Fruit fly (Drosophila melanogaster) whole organism, prepupa: Measurements from ENCODE around the gene CG43707.
A peak's percentile ranks its signal among the peaks of the same experiment; 100 is the strongest.

Source experiments
- Blimp-1 ChIP-seq: fragments of 200-800 bp; sonication (Bioruptor generic); optimal IDR thresholded peaks from 3 replicates; lab custom pipeline; 2017; ENCODE audit warnings: missing biosample characterization, missing genetic modification characterization, mild to moderate bottlenecking, moderate library complexity, missing genetic modification reagents
- CG10631 ChIP-seq: fragments of 200-800 bp; sonication (Bioruptor generic); optimal IDR thresholded peaks from 2 replicates; lab custom pipeline; 2016; ENCODE audit warnings: missing biosample characterization, missing genetic modification characterization
- CG10669 ChIP-seq: fragments of 200-800 bp; sonication (Bioruptor generic); optimal IDR thresholded peaks from 3 replicates; lab custom pipeline; 2018; ENCODE audit warnings: missing biosample characterization, mild to moderate bottlenecking, missing genetic modification characterization, moderate library complexity
- CG11902 ChIP-seq: fragments of 200-800 bp; sonication (Bioruptor generic); optimal IDR thresholded peaks from 3 replicates; lab custom pipeline; 2016; ENCODE audit warnings: missing biosample characterization, missing genetic modification characterization
- CG15336 ChIP-seq: fragments of 200-800 bp; sonication (Bioruptor generic); IDR thresholded peaks from 2 replicates; pipeline ENCODE4 v1.3.6; 2022; ENCODE audit warnings: missing biosample characterization, missing genetic modification characterization
- CG1621 ChIP-seq: fragments of 200-800 bp; sonication (Bioruptor generic); optimal IDR thresholded peaks from 3 replicates; lab custom pipeline; 2018; ENCODE audit warnings: missing biosample characterization, mild to moderate bottlenecking, missing genetic modification characterization
- CG3032 ChIP-seq: fragments of 200-800 bp; optimal IDR thresholded peaks from 2 replicates; lab custom pipeline; 2019; ENCODE audit warnings: missing biosample characterization, mild to moderate bottlenecking, missing genetic modification characterization, moderate library complexity
- CG32006 ChIP-seq: fragments of 200-800 bp; sonication (Bioruptor generic); optimal IDR thresholded peaks from 3 replicates; lab custom pipeline; 2017; ENCODE audit warnings: missing biosample characterization, mild to moderate bottlenecking, missing genetic modification characterization
- CG34406 ChIP-seq: fragments of 200-800 bp; sonication (Bioruptor generic); optimal IDR thresholded peaks from 3 replicates; lab custom pipeline; 2016; ENCODE audit warnings: missing biosample characterization, missing genetic modification characterization
- CG3919 ChIP-seq: fragments of 200-800 bp; sonication (Bioruptor generic); optimal IDR thresholded peaks from 3 replicates; lab custom pipeline; 2016; ENCODE audit warnings: missing biosample characterization, missing genetic modification characterization
- CG4318 ChIP-seq: fragments of 200-800 bp; sonication (Bioruptor generic); optimal IDR thresholded peaks from 3 replicates; lab custom pipeline; 2017; ENCODE audit warnings: missing biosample characterization, mild to moderate bottlenecking, missing genetic modification characterization
- CG6163 ChIP-seq: fragments of 200-800 bp; sonication (Bioruptor generic); IDR thresholded peaks from 3 replicates; pipeline ENCODE4 v1.3.6; 2022; ENCODE audit warnings: missing biosample characterization, missing genetic modification characterization
- CG6276 ChIP-seq: fragments of 200-800 bp; sonication (Bioruptor generic); optimal IDR thresholded peaks from 2 replicates; lab custom pipeline; 2017; ENCODE audit warnings: missing biosample characterization, mild to moderate bottlenecking, missing genetic modification characterization
- CG6792 ChIP-seq: fragments of 200-800 bp; sonication (Bioruptor generic); optimal IDR thresholded peaks from 3 replicates; lab custom pipeline; 2016; ENCODE audit warnings: missing biosample characterization, missing genetic modification characterization
- CG6808 ChIP-seq: fragments of 200-800 bp; sonication (Bioruptor generic); optimal IDR thresholded peaks from 3 replicates; lab custom pipeline; 2017; ENCODE audit warnings: missing biosample characterization, missing genetic modification characterization, mild to moderate bottlenecking, moderate library complexity, missing genetic modification reagents
- CG6854 ChIP-seq: fragments of 200-800 bp; sonication (Bioruptor generic); optimal IDR thresholded peaks from 2 replicates; lab custom pipeline; 2017; ENCODE audit warnings: missing biosample characterization, mild to moderate bottlenecking, missing genetic modification characterization
- CG7368 ChIP-seq: fragments of 200-800 bp; sonication (Bioruptor generic); optimal IDR thresholded peaks from 3 replicates; lab custom pipeline; 2016; ENCODE audit warnings: missing biosample characterization, missing genetic modification characterization
- CG8119 ChIP-seq: fragments of 200-800 bp; sonication (Bioruptor generic); IDR thresholded peaks from 3 replicates; pipeline ENCODE4 v1.3.6; 2022; ENCODE audit warnings: missing biosample characterization, missing genetic modification characterization
- CG8319 ChIP-seq: fragments of 200-800 bp; sonication (Bioruptor generic); optimal IDR thresholded peaks from 3 replicates; lab custom pipeline; 2016; ENCODE audit warnings: missing biosample characterization, missing genetic modification characterization
- CG8632 ChIP-seq: fragments of 200-800 bp; sonication (Bioruptor generic); optimal IDR thresholded peaks from 3 replicates; lab custom pipeline; 2016; ENCODE audit warnings: missing biosample characterization, missing genetic modification characterization
- CG9139 ChIP-seq: fragments of 200-800 bp; sonication (Bioruptor generic); optimal IDR thresholded peaks from 3 replicates; lab custom pipeline; 2017; ENCODE audit warnings: missing biosample characterization, mild to moderate bottlenecking, missing genetic modification characterization
- Eip78C ChIP-seq: fragments of 200-800 bp; sonication (Bioruptor generic); peaks from one replicate; lab custom pipeline; 2016; ENCODE audit warnings: missing biosample characterization, missing genetic modification characterization
- Eip93F ChIP-seq: fragments of 200-800 bp; sonication (Bioruptor generic); optimal IDR thresholded peaks from 2 replicates; lab custom pipeline; 2016; ENCODE audit warnings: missing biosample characterization, mild to moderate bottlenecking, missing genetic modification characterization
- Ets21C ChIP-seq: fragments of 200-800 bp; sonication (Bioruptor generic); optimal IDR thresholded peaks from 3 replicates; lab custom pipeline; 2016; ENCODE audit warnings: missing biosample characterization, missing genetic modification characterization
- Ets96B ChIP-seq: fragments of 200-800 bp; optimal IDR thresholded peaks from 2 replicates; lab custom pipeline; 2019; ENCODE audit warnings: missing biosample characterization, mild to moderate bottlenecking, missing genetic modification characterization, moderate library complexity
- Hr38 ChIP-seq: sonication (Bioruptor generic); optimal IDR thresholded peaks from 2 replicates; lab custom pipeline; 2016; ENCODE audit warnings: missing biosample characterization, missing genetic modification characterization
- Hr4 ChIP-seq: fragments of 200-800 bp; sonication (Bioruptor generic); optimal IDR thresholded peaks from 3 replicates; lab custom pipeline; 2016; ENCODE audit warnings: missing biosample characterization, missing genetic modification characterization
- Lpt ChIP-seq: fragments of 200-800 bp; sonication (Bioruptor generic); optimal IDR thresholded peaks from 3 replicates; lab custom pipeline; 2016; ENCODE audit warnings: missing biosample characterization, missing genetic modification characterization
- Met ChIP-seq: fragments of 200-800 bp; sonication (Bioruptor generic); optimal IDR thresholded peaks from 3 replicates; lab custom pipeline; 2016; ENCODE audit warnings: missing biosample characterization, missing genetic modification characterization
- Sox15 ChIP-seq: fragments of 200-800 bp; sonication (Bioruptor generic); optimal IDR thresholded peaks from 3 replicates; lab custom pipeline; 2016; ENCODE audit warnings: missing biosample characterization, missing genetic modification characterization
- achi ChIP-seq: fragments of 200-800 bp; sonication (Bioruptor generic); optimal IDR thresholded peaks from 3 replicates; lab custom pipeline; 2016; ENCODE audit warnings: missing biosample characterization, missing genetic modification characterization
- acj6 ChIP-seq: fragments of 200-800 bp; sonication (Bioruptor generic); optimal IDR thresholded peaks from 3 replicates; lab custom pipeline; 2016; ENCODE audit warnings: missing biosample characterization, missing genetic modification characterization
- cyc ChIP-seq: fragments of 200-800 bp; sonication (Bioruptor generic); optimal IDR thresholded peaks from 3 replicates; lab custom pipeline; 2016; ENCODE audit warnings: missing biosample characterization, missing genetic modification characterization
- dac ChIP-seq: fragments of 200-800 bp; sonication (Bioruptor generic); optimal IDR thresholded peaks from 2 replicates; lab custom pipeline; 2017; ENCODE audit warnings: missing biosample characterization, mild to moderate bottlenecking, missing genetic modification characterization
- dsx ChIP-seq: fragments of 200-800 bp; optimal IDR thresholded peaks from 3 replicates; lab custom pipeline; 2019; ENCODE audit warnings: missing biosample characterization, mild to moderate bottlenecking, missing genetic modification characterization, moderate library complexity; ENCODE audit not compliant: poor library complexity, severe bottlenecking
- eg ChIP-seq: fragments of 200-800 bp; sonication (Bioruptor generic); IDR thresholded peaks from 3 replicates; pipeline ENCODE4 v1.3.6; 2022; ENCODE audit warnings: missing biosample characterization, missing genetic modification characterization
- fd59A ChIP-seq: fragments of 200-800 bp; sonication (Bioruptor generic); optimal IDR thresholded peaks from 2 replicates; lab custom pipeline; 2017; ENCODE audit warnings: missing biosample characterization, mild to moderate bottlenecking, missing genetic modification characterization, missing genetic modification reagents
- fkh ChIP-seq: fragments of 200-800 bp; sonication (Bioruptor generic); optimal IDR thresholded peaks from 3 replicates; lab custom pipeline; 2017; ENCODE audit warnings: missing biosample characterization, mild to moderate bottlenecking, missing genetic modification characterization, moderate library complexity
- lz ChIP-seq: fragments of 200-800 bp; sonication (Bioruptor generic); optimal IDR thresholded peaks from 3 replicates; lab custom pipeline; 2016; ENCODE audit warnings: missing biosample characterization, missing genetic modification characterization
- pdm3 ChIP-seq: fragments of 200-800 bp; sonication (Bioruptor generic); optimal IDR thresholded peaks from 3 replicates; lab custom pipeline; 2016; ENCODE audit warnings: missing biosample characterization, missing genetic modification characterization
- salr ChIP-seq, 2 experiments: fragments of 200-800 bp; sonication (Bioruptor generic); optimal IDR thresholded peaks; 3 replicates each; lab custom pipeline; 2016 to 2018; ENCODE audit warnings: missing biosample characterization in 2 of 2, missing genetic modification characterization in 2 of 2, mild to moderate bottlenecking in 1 of 2
- spab ChIP-seq: fragments of 200-800 bp; sonication (Bioruptor generic); optimal IDR thresholded peaks from 2 replicates; lab custom pipeline; 2017; ENCODE audit warnings: missing biosample characterization, mild to moderate bottlenecking, missing genetic modification characterization, missing genetic modification reagents
- ss ChIP-seq, 2 experiments: fragments of 200-800 bp; sonication (Bioruptor generic); optimal IDR thresholded peaks; 2 replicates in 1 of 2; 3 replicates in 1 of 2; lab custom pipeline; 2017 to 2018; ENCODE audit warnings: mild to moderate bottlenecking in 2 of 2, missing biosample characterization in 2 of 2, missing genetic modification characterization in 2 of 2, moderate library complexity in 1 of 2
- topi ChIP-seq: fragments of 200-800 bp; sonication (Bioruptor generic); optimal IDR thresholded peaks from 3 replicates; lab custom pipeline; 2016; ENCODE audit warnings: missing biosample characterization, missing genetic modification characterization
- vri ChIP-seq: fragments of 200-800 bp; sonication (Bioruptor generic); optimal IDR thresholded peaks from 3 replicates; lab custom pipeline; 2016; ENCODE audit warnings: missing biosample characterization, mild to moderate bottlenecking, missing genetic modification characterization

Gene CG43707

DNA sequence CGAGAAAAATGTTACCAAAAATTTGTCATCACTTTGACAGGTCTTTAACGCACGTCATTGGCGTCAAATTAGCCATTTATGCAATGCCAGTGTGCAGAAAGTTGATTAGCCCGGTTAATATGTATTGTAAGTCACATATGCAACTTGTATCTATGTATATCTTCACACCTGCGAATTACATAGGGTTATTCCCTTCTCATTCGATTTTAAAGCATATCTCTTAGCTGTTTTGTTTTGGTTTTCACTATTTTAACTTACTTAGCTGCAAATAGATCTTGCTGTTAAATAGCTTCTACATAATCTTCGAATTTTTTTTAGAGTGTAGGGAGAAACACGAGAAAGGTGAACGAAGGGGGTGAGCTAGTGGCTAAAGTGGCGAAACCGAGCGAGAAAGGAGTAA lies 26.0 kb upstream of the CG43707 start:
- TF ChIP-seq CG6792 (no peak), pdm3 (GFP tag; lab: Kevin White, UChicago) (peak; percentile 0), vri (GFP tag; lab: Kevin White, UChicago) (no peak), CG11902 (GFP tag; lab: Kevin White, UChicago) (no peak), CG15336 (GFP tag; lab: Robert Waterston, UW) (peak; percentile 62), CG10631 (GFP tag; lab: Kevin White, UChicago) (peak; percentile 1), CG8119 (GFP tag; lab: Robert Waterston, UW) (peak; percentile 71), CG3032 (tag; lab: Kevin White, UChicago) (no peak), eg (GFP tag; lab: Robert Waterston, UW) (0 out of 3 replicates have a peak, but pooled peaks have one; percentile 43), CG32006 (GFP tag; lab: Kevin White, UChicago) (peak; percentile 90), Hr4 (peak; percentile 85), achi (GFP tag; lab: Kevin White, UChicago) (no peak), lz (no peak), CG10669 (GFP tag; lab: Kevin White, UChicago) (no peak), dsx (no peak), cyc (GFP tag; lab: Kevin White, UChicago) (no peak), spab (GFP tag; lab: Kevin White, UChicago) (no peak), salr (GFP tag; optimal IDR thresholded peaks at IDR 0.05; lab: Kevin White, UChicago) (peak in 1 of 2 experiments; percentile 42), fd59A (no peak), CG6808 (GFP tag; lab: Kevin White, UChicago) (no peak), Eip78C (GFP tag; lab: Kevin White, UChicago) (peak; percentile 48), Lpt (GFP tag; lab: Kevin White, UChicago) (peak; percentile 44), dac (GFP tag; lab: Kevin White, UChicago) (peak; percentile 74), fkh (no peak), CG4318 (GFP tag; lab: Kevin White, UChicago) (peak; percentile 74), Ets21C (GFP tag; lab: Kevin White, UChicago) (no peak), Eip93F (GFP tag; lab: Kevin White, UChicago) (no peak), CG3919 (GFP tag; lab: Kevin White, UChicago) (peak; percentile 13), Ets96B (tag; lab: Kevin White, UChicago) (no peak), CG6276 (GFP tag; lab: Kevin White, UChicago) (peak; percentile 74), CG7368 (no peak), CG6854 (GFP tag; lab: Kevin White, UChicago) (no peak), acj6 (GFP tag; lab: Kevin White, UChicago) (no peak)
- TF ChIP-seq, all 60 proteins: peak for 14

DNA sequence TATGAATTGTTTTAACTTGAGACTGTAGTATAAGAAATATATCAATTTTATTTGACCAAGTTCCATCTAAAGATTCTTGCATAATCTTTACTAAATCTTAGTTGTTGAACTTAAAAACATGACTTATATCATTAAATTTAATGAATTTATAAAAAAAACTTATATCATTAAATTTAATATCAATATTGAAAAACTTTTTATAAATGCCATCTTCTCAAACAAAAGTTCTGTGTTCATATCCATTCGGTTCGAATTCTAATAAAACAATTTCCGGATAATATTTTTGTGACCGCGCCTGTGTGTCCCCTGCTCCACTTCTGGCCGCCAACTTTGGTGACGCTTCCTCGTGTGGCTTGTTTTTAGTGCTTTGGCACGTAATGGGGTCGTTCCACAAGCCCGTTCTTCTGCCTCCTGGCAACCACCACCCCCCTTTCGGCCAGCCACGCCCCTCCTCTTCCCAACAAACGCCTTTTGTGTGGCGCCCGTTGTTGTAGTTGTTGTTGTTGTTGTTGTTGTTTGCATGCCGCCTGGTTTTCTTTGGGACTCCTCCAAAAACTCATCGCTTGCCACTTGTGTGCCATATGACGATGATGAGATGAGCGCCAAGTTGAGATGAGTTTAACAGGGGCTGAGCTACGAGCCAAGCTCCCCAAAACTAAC lies 19.9 kb upstream of the CG43707 start:
- TF ChIP-seq CG15336 (GFP tag; lab: Robert Waterston, UW) (no peak), CG1621 (tag; lab: Kevin White, UChicago) (no peak), Eip93F (GFP tag; lab: Kevin White, UChicago) (no peak), lz (no peak), CG6163 (GFP tag; lab: Robert Waterston, UW) (no peak), CG6792 (no peak), CG11902 (GFP tag; lab: Kevin White, UChicago) (no peak), fkh (no peak), eg (GFP tag; lab: Robert Waterston, UW) (0 out of 3 replicates have a peak, but pooled peaks have one; percentile 28), Met (GFP tag; lab: Kevin White, UChicago) (no peak), CG8319 (GFP tag; lab: Kevin White, UChicago) (no peak), pdm3 (GFP tag; lab: Kevin White, UChicago) (no peak), Lpt (GFP tag; lab: Kevin White, UChicago) (no peak), Sox15 (GFP tag; lab: Kevin White, UChicago) (no peak), Hr38 (GFP tag; lab: Kevin White, UChicago) (no peak), spab (GFP tag; lab: Kevin White, UChicago) (no peak), CG7368 (no peak), fd59A (no peak), ss (GFP tag; optimal IDR thresholded peaks at IDR 0.05; lab: Kevin White, UChicago) (no peak), CG3032 (tag; lab: Kevin White, UChicago) (peak; percentile 4), CG9139 (GFP tag; lab: Kevin White, UChicago) (no peak), salr (GFP tag; optimal IDR thresholded peaks at IDR 0.05; lab: Kevin White, UChicago) (peak in 1 of 2 experiments; percentile 32), CG8632 (peak; percentile 3), CG34406 (GFP tag; lab: Kevin White, UChicago) (peak; percentile 13), CG32006 (GFP tag; lab: Kevin White, UChicago) (peak; percentile 61), topi (no peak), CG10669 (GFP tag; lab: Kevin White, UChicago) (no peak), CG6854 (GFP tag; lab: Kevin White, UChicago) (no peak), achi (GFP tag; lab: Kevin White, UChicago) (peak; percentile 39), Ets21C (GFP tag; lab: Kevin White, UChicago) (no peak), Blimp-1 (GFP tag; lab: Kevin White, UChicago) (no peak), acj6 (GFP tag; lab: Kevin White, UChicago) (peak; percentile 10), dac (GFP tag; lab: Kevin White, UChicago) (no peak), CG10631 (GFP tag; lab: Kevin White, UChicago) (no peak), CG4318 (GFP tag; lab: Kevin White, UChicago) (no peak)
